Worm (Caenorhabditis elegans) whole organism, L4/young adult: ENCODE data around the gene C04E7.3.

Experiments
- W03F9.2 ChIP-seq: fragments of 150-350 bp; optimal IDR thresholded peaks from 2 replicates; lab custom pipeline; 2014; ENCODE audit warnings: missing biosample characterization, missing genetic modification characterization
- dao-5 ChIP-seq: sonication (generic microtip); optimal IDR thresholded peaks from 2 replicates; lab custom pipeline; 2016; ENCODE audit warnings: missing genotype, missing genetic modification characterization, moderate library complexity, missing compliant biosample characterization
- him-1 ChIP-seq: sonication (generic microtip); optimal IDR thresholded peaks from 2 replicates; lab custom pipeline; 2016; ENCODE audit warnings: missing genotype, missing genetic modification reagents, missing genetic modification characterization, missing compliant biosample characterization

DNA sequence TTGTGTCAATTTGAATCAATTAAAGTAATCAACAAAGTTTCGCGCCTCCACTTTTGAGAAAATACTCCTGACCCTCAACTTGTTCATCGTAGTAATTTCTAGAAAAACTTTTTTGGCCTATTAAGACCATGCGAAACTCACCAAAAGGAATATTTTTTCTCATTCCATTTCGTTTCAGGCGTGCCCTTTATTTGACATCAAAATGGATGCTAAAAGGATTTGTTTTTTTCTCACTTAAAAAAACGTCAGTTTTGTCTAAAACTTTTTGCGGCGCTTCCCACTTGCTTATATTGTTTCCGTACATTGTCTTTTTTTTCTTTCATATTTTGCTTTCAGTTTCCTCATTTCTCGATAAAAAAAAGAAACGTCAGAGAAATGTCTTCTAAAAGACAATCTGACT is 13.5 kb upstream of the C04E7.3 start, which contains the start of gene C04E7.5:
- TF ChIP-seq him-1 (tag; lab: Kevin White, UChicago) (no peak), W03F9.2 (no peak), dao-5 (tag; lab: Kevin White, UChicago) (no peak)
